Fruit fly (Drosophila melanogaster) whole organism, embryonic: ENCODE measurements around the gene tbrd-1.

Experiments
- Adf1 ChIP-seq: fragments of 200-800 bp; sonication (Bioruptor generic); IDR thresholded peaks from 2 replicates; pipeline ENCODE4 v1.3.6; 2022; ENCODE audit warnings: missing biosample characterization, missing genetic modification characterization
- Bgb ChIP-seq: fragments of 200-800 bp; sonication (Bioruptor generic); IDR thresholded peaks from 2 replicates; pipeline ENCODE4 v1.3.6; 2022; ENCODE audit warnings: missing biosample characterization, missing genetic modification characterization; ENCODE audit not compliant: partially characterized antibody
- CG10274 ChIP-seq: fragments of 200-800 bp; sonication (Bioruptor generic); optimal IDR thresholded peaks from 3 replicates; lab custom pipeline; 2017; ENCODE audit warnings: missing biosample characterization, mild to moderate bottlenecking, missing genetic modification characterization
- CG11093 ChIP-seq: fragments of 200-800 bp; sonication (Bioruptor generic); IDR thresholded peaks from 3 replicates; pipeline ENCODE4 v1.3.6; 2022; ENCODE audit warnings: missing biosample characterization, missing genetic modification characterization
- CG13123 ChIP-seq: fragments of 200-800 bp; sonication (Bioruptor generic); optimal IDR thresholded peaks from 2 replicates; lab custom pipeline; 2016; ENCODE audit warnings: missing biosample characterization, missing genetic modification characterization
- CG13287 ChIP-seq: fragments of 200-800 bp; sonication (Bioruptor generic); IDR thresholded peaks from 2 replicates; pipeline ENCODE4 v1.3.6; 2022; ENCODE audit warnings: missing biosample characterization, missing genetic modification characterization; ENCODE audit not compliant: partially characterized antibody
- CG14441 ChIP-seq: fragments of 200-800 bp; sonication (Bioruptor generic); IDR thresholded peaks from 2 replicates; pipeline ENCODE4 v1.3.6; 2022; ENCODE audit warnings: missing biosample characterization, missing genetic modification characterization
- CG14667 ChIP-seq: fragments of 200-800 bp; sonication (Bioruptor generic); IDR thresholded peaks from 2 replicates; pipeline ENCODE4 v1.3.6; 2022; ENCODE audit warnings: missing biosample characterization, missing genetic modification characterization
- CG1603 ChIP-seq: fragments of 200-800 bp; sonication (Bioruptor generic); optimal IDR thresholded peaks from 2 replicates; lab custom pipeline; 2019; ENCODE audit warnings: missing biosample characterization, mild to moderate bottlenecking, missing genetic modification characterization, moderate library complexity
- CG17186 ChIP-seq: fragments of 200-800 bp; sonication (Bioruptor generic); optimal IDR thresholded peaks from 3 replicates; lab custom pipeline; 2017; ENCODE audit warnings: missing biosample characterization, missing genetic modification reagents, missing genetic modification characterization
- CG30020 ChIP-seq: fragments of 200-800 bp; optimal IDR thresholded peaks from 2 replicates; lab custom pipeline; 2019; ENCODE audit warnings: missing biosample characterization, mild to moderate bottlenecking, missing genetic modification characterization, moderate library complexity
- CG30431 ChIP-seq: fragments of 200-800 bp; sonication (Bioruptor generic); optimal IDR thresholded peaks from 2 replicates; lab custom pipeline; 2017; ENCODE audit warnings: missing biosample characterization, missing genetic modification characterization
- CG34224 ChIP-seq: fragments of 200-800 bp; sonication (Bioruptor generic); IDR thresholded peaks from 3 replicates; pipeline ENCODE4 v1.3.6; 2022; ENCODE audit warnings: missing biosample characterization, missing genetic modification characterization; ENCODE audit not compliant: partially characterized antibody
- CG3838 ChIP-seq: fragments of 200-800 bp; sonication (Bioruptor generic); optimal IDR thresholded peaks from 3 replicates; lab custom pipeline; 2016; ENCODE audit warnings: missing biosample characterization, missing genetic modification characterization
- CG5953 ChIP-seq: fragments of 200-800 bp; sonication (Bioruptor generic); IDR thresholded peaks from 2 replicates; pipeline ENCODE4 v1.3.6; 2022; ENCODE audit warnings: missing biosample characterization, missing genetic modification characterization
- CG6683 ChIP-seq: fragments of 200-800 bp; sonication (Bioruptor generic); optimal IDR thresholded peaks from 2 replicates; lab custom pipeline; 2017; ENCODE audit warnings: missing biosample characterization, mild to moderate bottlenecking, missing genetic modification characterization, missing genetic modification reagents
- CG9609 ChIP-seq: fragments of 200-800 bp; sonication (Bioruptor generic); optimal IDR thresholded peaks from 3 replicates; lab custom pipeline; 2016; ENCODE audit warnings: missing biosample characterization, missing genetic modification characterization
- CHES-1-like ChIP-seq: fragments of 200-800 bp; sonication (Bioruptor generic); optimal IDR thresholded peaks from 2 replicates; lab custom pipeline; 2016; ENCODE audit warnings: missing biosample characterization, missing genetic modification characterization
- Camta ChIP-seq: fragments of 200-800 bp; sonication (Bioruptor generic); optimal IDR thresholded peaks from 2 replicates; lab custom pipeline; 2016; ENCODE audit warnings: missing biosample characterization, missing genetic modification characterization
- Dip2 ChIP-seq: fragments of 200-800 bp; sonication (Bioruptor generic); IDR thresholded peaks from 2 replicates; pipeline ENCODE4 v1.3.6; 2022; ENCODE audit warnings: missing biosample characterization, missing genetic modification characterization
- Dip3 ChIP-seq: fragments of 200-800 bp; sonication (Bioruptor generic); optimal IDR thresholded peaks from 3 replicates; lab custom pipeline; 2016; ENCODE audit warnings: missing biosample characterization, missing genetic modification characterization
- Dll ChIP-seq: fragments of 200-800 bp; sonication (Bioruptor generic); IDR thresholded peaks from 4 replicates; pipeline ENCODE4 v1.3.6; 2022; ENCODE audit warnings: missing biosample characterization, missing genetic modification characterization; ENCODE audit not compliant: partially characterized antibody
- Dref ChIP-seq: fragments of 200-800 bp; sonication (Bioruptor generic); IDR thresholded peaks from 2 replicates; pipeline ENCODE4 v1.3.6; 2022; ENCODE audit warnings: missing biosample characterization, missing genetic modification characterization
- Fer3 ChIP-seq: fragments of 200-800 bp; sonication (Bioruptor generic); optimal IDR thresholded peaks from 2 replicates; lab custom pipeline; 2018; ENCODE audit warnings: missing biosample characterization, mild to moderate bottlenecking, missing genetic modification characterization, moderate library complexity
- Hmx ChIP-seq: fragments of 200-800 bp; sonication (Bioruptor generic); optimal IDR thresholded peaks from 2 replicates; lab custom pipeline; 2016; ENCODE audit warnings: missing biosample characterization, missing genetic modification characterization
- Hr78 ChIP-seq, 2 experiments: fragments of 200-800 bp in 1 of 2; fragments of >200 bp in 1 of 2; sonication (Bioruptor generic) in 1 of 2; optimal IDR thresholded peaks; 2 replicates each; lab custom pipeline; 2017 to 2019; ENCODE audit warnings: missing biosample characterization in 2 of 2, missing genetic modification characterization in 2 of 2, mild to moderate bottlenecking in 1 of 2, moderate library complexity in 1 of 2
- Lpt ChIP-seq: fragments of >200 bp; optimal IDR thresholded peaks from 2 replicates; lab custom pipeline; 2018; ENCODE audit warnings: missing biosample characterization, missing genetic modification characterization
- Mes4 ChIP-seq: fragments of 200-800 bp; sonication (Bioruptor generic); optimal IDR thresholded peaks from 2 replicates; lab custom pipeline; 2016; ENCODE audit warnings: missing biosample characterization, missing genetic modification characterization
- Mrtf ChIP-seq: fragments of 200-800 bp; sonication (Bioruptor generic); IDR thresholded peaks from 3 replicates; pipeline ENCODE4 v1.3.6; 2022; ENCODE audit warnings: missing biosample characterization, missing genetic modification characterization
- NK7.1 ChIP-seq: fragments of 200-800 bp; sonication (Bioruptor generic); optimal IDR thresholded peaks from 3 replicates; lab custom pipeline; 2016; ENCODE audit warnings: missing biosample characterization, missing genetic modification characterization
- Optix ChIP-seq: fragments of 200-800 bp; sonication (Bioruptor generic); IDR thresholded peaks from 3 replicates; pipeline ENCODE4 v1.3.6; 2022; ENCODE audit warnings: missing biosample characterization, missing genetic modification characterization
- ab ChIP-seq: fragments of 200-800 bp; sonication (Bioruptor generic); optimal IDR thresholded peaks from 2 replicates; lab custom pipeline; 2016; ENCODE audit warnings: missing biosample characterization, missing genetic modification characterization
- bbx ChIP-seq: fragments of 200-800 bp; sonication (Bioruptor generic); IDR thresholded peaks from 2 replicates; pipeline ENCODE4 v1.3.6; 2022; ENCODE audit warnings: missing biosample characterization, missing genetic modification characterization; ENCODE audit not compliant: partially characterized antibody
- dm ChIP-seq: fragments of 200-800 bp; sonication (Bioruptor generic); optimal IDR thresholded peaks from 3 replicates; lab custom pipeline; 2016; ENCODE audit warnings: missing biosample characterization, missing genetic modification characterization
- dmrt11E ChIP-seq: fragments of 200-800 bp; sonication (Bioruptor generic); optimal IDR thresholded peaks from 3 replicates; lab custom pipeline; 2018; ENCODE audit warnings: missing biosample characterization, mild to moderate bottlenecking, missing genetic modification characterization, moderate library complexity
- eyg ChIP-seq: fragments of 200-800 bp; sonication (Bioruptor generic); optimal IDR thresholded peaks from 3 replicates; lab custom pipeline; 2016; ENCODE audit warnings: missing biosample characterization, missing genetic modification characterization
- grau ChIP-seq: fragments of 200-800 bp; optimal IDR thresholded peaks from 3 replicates; lab custom pipeline; 2019; ENCODE audit warnings: missing biosample characterization, mild to moderate bottlenecking, missing genetic modification characterization, moderate library complexity
- hb ChIP-seq: fragments of 200-800 bp; sonication (Bioruptor generic); IDR thresholded peaks from 3 replicates; pipeline ENCODE4 v1.3.6; 2022; ENCODE audit warnings: missing biosample characterization, missing genetic modification characterization; ENCODE audit not compliant: partially characterized antibody
- her ChIP-seq: fragments of 200-800 bp; sonication (Bioruptor generic); optimal IDR thresholded peaks from 2 replicates; lab custom pipeline; 2016; ENCODE audit warnings: missing biosample characterization, missing genetic modification characterization
- insv ChIP-seq, 2 experiments: fragments of 200-800 bp; sonication (Bioruptor generic); optimal IDR thresholded peaks; 3 replicates each; lab custom pipeline; 2016 to 2018; ENCODE audit warnings: missing biosample characterization in 2 of 2, missing genetic modification characterization in 2 of 2
- inv ChIP-seq: fragments of 200-800 bp; sonication (Bioruptor generic); IDR thresholded peaks from 2 replicates; pipeline ENCODE4 v1.3.6; 2022; ENCODE audit warnings: missing biosample characterization, missing genetic modification characterization; ENCODE audit not compliant: partially characterized antibody
- lilli ChIP-seq: fragments of 200-800 bp; sonication (Bioruptor generic); optimal IDR thresholded peaks from 3 replicates; lab custom pipeline; 2016; ENCODE audit warnings: missing biosample characterization, missing genetic modification characterization
- p53 ChIP-seq: fragments of 200-800 bp; sonication (Bioruptor generic); optimal IDR thresholded peaks from 2 replicates; lab custom pipeline; 2016; ENCODE audit warnings: missing biosample characterization, missing genetic modification characterization
- ranshi ChIP-seq: fragments of 200-800 bp; sonication (Bioruptor generic); IDR thresholded peaks from 2 replicates; pipeline ENCODE4 v1.3.6; 2022; ENCODE audit warnings: missing biosample characterization, missing genetic modification characterization
- rib ChIP-seq: fragments of 200-800 bp; sonication (Bioruptor generic); IDR thresholded peaks from 2 replicates; pipeline ENCODE4 v1.3.6; 2022; ENCODE audit warnings: missing biosample characterization, missing genetic modification characterization
- slp2 ChIP-seq: fragments of 200-800 bp; sonication (Bioruptor generic); optimal IDR thresholded peaks from 2 replicates; lab custom pipeline; 2016; ENCODE audit warnings: missing biosample characterization, missing genetic modification characterization
- tup ChIP-seq: fragments of 200-800 bp; sonication (Bioruptor generic); optimal IDR thresholded peaks from 2 replicates; lab custom pipeline; 2016; ENCODE audit warnings: missing biosample characterization, mild to moderate bottlenecking, missing genetic modification characterization, moderate library complexity
- vnd ChIP-seq: fragments of 200-800 bp; sonication (Bioruptor generic); IDR thresholded peaks from 3 replicates; pipeline ENCODE4 v1.3.6; 2022; ENCODE audit warnings: missing biosample characterization, missing genetic modification characterization; ENCODE audit not compliant: partially characterized antibody

tbrd-1 gene

dm6 chr3R:23886270-23887095 lies 6.9 kb downstream of the tbrd-1 start (continued):
- TF ChIP-seq dmrt11E (tag; lab: Kevin White, UChicago) (peak; percentile 96), CG13123 (GFP tag; lab: Kevin White, UChicago) (peak; percentile 20), p53 (GFP tag; lab: Kevin White, UChicago) (peak; percentile 6), CG14441 (peak; percentile 74), CG9609 (GFP tag; lab: Kevin White, UChicago) (peak; percentile 64), CG30431 (peak; percentile 68), Mes4 (peak; percentile 79), grau (tag; lab: Kevin White, UChicago) (peak; percentile 88), Hmx (GFP tag; lab: Kevin White, UChicago) (no peak), Dll (GFP tag; lab: Robert Waterston, UW) (no peak), NK7.1 (GFP tag; lab: Kevin White, UChicago) (peak; percentile 40), Camta (GFP tag; lab: Kevin White, UChicago) (peak; percentile 65), CG3838 (GFP tag; lab: Kevin White, UChicago) (peak; percentile 44), Optix (GFP tag; lab: Robert Waterston, UW) (peak; percentile 81), CG11093 (GFP tag; lab: Robert Waterston, UW) (peak; percentile 75), inv (GFP tag; lab: Robert Waterston, UW) (0 out of 2 replicates have a peak, but pooled peaks have one; percentile 9), Lpt (peak; percentile 30), CG10274 (peak; percentile 36), rib (GFP tag; lab: Robert Waterston, UW) (no peak; the same call in 1 of the 2 replicates), tup (GFP tag; lab: Kevin White, UChicago) (peak; percentile 36), Dref (no peak), CG5953 (no peak; the same call in 1 of the 2 replicates), Dip3 (GFP tag; lab: Kevin White, UChicago) (no peak), insv (GFP tag; optimal IDR thresholded peaks at IDR 0.05; lab: Kevin White, UChicago) (peak; percentile 7 to 29), CG1603 (peak; percentile 76), vnd (GFP tag; lab: Robert Waterston, UW) (no peak), dm (GFP tag; lab: Kevin White, UChicago) (peak; percentile 53), bbx (no peak), CG14667 (GFP tag; lab: Robert Waterston, UW) (peak; percentile 57), Mrtf (peak; percentile 78; the same call in 2 of the 3 replicates), CG6683 (GFP tag; lab: Kevin White, UChicago) (peak; percentile 58), slp2 (peak; percentile 64), Dip2 (GFP tag; lab: Robert Waterston, UW) (no peak), Hr78 (GFP tag; optimal IDR thresholded peaks at IDR 0.05; lab: Kevin White, UChicago) (peak in 1 of 2 experiments; percentile 75), CG13287 (GFP tag; lab: Robert Waterston, UW) (no peak), her (GFP tag; lab: Kevin White, UChicago) (peak; percentile 15), Bgb (GFP tag; lab: Robert Waterston, UW) (no peak), hb (GFP tag; lab: Robert Waterston, UW) (no peak), ab (GFP tag; lab: Kevin White, UChicago) (peak; percentile 15), Fer3 (tag; lab: Kevin White, UChicago) (peak; percentile 67), CHES-1-like (GFP tag; lab: Kevin White, UChicago) (no peak), CG34224 (GFP tag; lab: Robert Waterston, UW) (no peak), Adf1 (GFP tag; lab: Robert Waterston, UW) (no peak), eyg (GFP tag; lab: Kevin White, UChicago) (peak; percentile 53), lilli (peak; percentile 73), CG30020 (tag; lab: Kevin White, UChicago) (peak; percentile 74), CG17186 (peak; percentile 7), ranshi (GFP tag; lab: Robert Waterston, UW) (peak; percentile 81)
